Worm (Caenorhabditis elegans) whole organism, midembryonic: ENCODE measurements around the gene C54F6.18.

Source experiments
- cog-1 ChIP-seq: sonication (generic microtip); optimal IDR thresholded peaks from 2 replicates; lab custom pipeline; 2016; ENCODE audit warnings: missing genetic modification characterization, missing compliant biosample characterization
- flt-1 ChIP-seq: fragments of 200-800 bp; sonication (Bioruptor generic); IDR thresholded peaks from 2 replicates; pipeline ENCODE4 v1.3.6; 2022; ENCODE audit warnings: missing genetic modification characterization, missing compliant biosample characterization
- tab-1 ChIP-seq: fragments of 200-800 bp; sonication (Bioruptor generic); IDR thresholded peaks from 2 replicates; pipeline ENCODE4 v1.3.6; 2022; ENCODE audit warnings: missing genetic modification characterization, missing compliant biosample characterization
- ztf-23 ChIP-seq: fragments of 200-800 bp; sonication (Bioruptor generic); IDR thresholded peaks from 2 replicates; pipeline ENCODE4 v1.3.6; 2022; ENCODE audit warnings: missing genetic modification reagents, missing genetic modification characterization, missing compliant biosample characterization

- TF ChIP-seq tab-1 = no peak
- TF ChIP-seq ztf-23 (GFP tag; lab: Robert Waterston, UW) = no peak
- no peak for TF ChIP-seq cog-1
- TF ChIP-seq flt-1 = no peak
Measured at ce11 chrV:7522279-7522678, 3.5 kb upstream of the C54F6.18 start, which contains the start of gene C54F6.15.
